Fruit fly (Drosophila melanogaster): ENCODE measurements around the gene jvl.
A peak's percentile ranks its signal among the peaks of the same experiment; 100 is the strongest.

The jvl gene

DNA sequence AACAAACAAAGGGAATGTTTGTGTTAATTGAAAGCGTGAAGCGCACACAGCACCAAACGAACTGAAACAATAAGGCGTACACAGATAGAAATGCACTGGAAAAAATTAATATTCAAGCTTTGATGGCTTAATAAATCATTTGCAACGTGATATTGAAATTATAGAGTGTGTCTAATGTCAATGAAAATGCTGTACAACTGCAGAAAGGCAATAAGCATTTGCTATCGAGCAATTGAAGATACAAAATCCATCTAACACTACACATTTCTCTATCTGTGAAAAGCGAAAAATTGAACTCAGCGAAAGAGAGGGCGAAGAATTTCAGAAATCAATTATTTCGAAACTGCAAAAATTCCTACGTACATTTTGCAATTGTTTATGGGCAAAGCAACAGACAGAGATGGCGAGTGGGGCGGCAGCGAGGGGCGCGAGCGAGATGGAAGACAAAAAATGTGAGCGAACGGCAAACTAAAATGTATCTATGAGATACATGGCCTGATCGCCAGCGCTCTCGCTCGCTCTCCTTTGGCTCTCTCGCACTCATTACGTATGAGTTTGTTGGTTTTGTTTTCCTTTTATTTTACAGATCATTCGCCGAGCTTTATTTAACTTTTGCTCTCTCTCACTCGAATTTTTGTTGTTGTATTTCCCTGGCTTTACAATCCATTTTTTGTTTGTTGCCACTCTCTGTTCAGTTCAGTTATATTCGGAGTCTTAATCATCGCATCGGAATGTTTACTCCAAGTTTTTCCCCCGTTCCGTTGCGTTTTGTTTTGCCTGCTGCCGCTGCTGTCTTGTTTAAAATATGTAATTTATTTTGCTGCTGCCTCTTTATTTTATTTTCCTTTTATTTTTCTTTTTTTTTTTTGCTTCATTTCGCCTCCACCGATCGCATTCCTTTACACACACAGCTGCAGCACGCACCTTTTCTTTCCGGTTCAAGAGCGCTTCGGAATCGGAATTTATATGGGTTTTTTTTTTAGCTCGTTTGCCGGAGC lies 19.1 kb upstream of the jvl start (continued):
- TF ChIP-seq CG14667 (GFP tag; IDR thresholded peaks at IDR 0.05): peak; percentile 52; the same call in 1 of the 2 replicates
- TF ChIP-seq CG10321 (GFP tag; IDR thresholded peaks at IDR 0.05): 0 out of 2 replicates have a peak, but pooled peaks have one; percentile 10
- TF ChIP-seq PHDP (tag; optimal IDR thresholded peaks at IDR 0.05): peak; percentile 70
- TF ChIP-seq CG10267 (tag; optimal IDR thresholded peaks at IDR 0.05): peak; percentile 37
- TF ChIP-seq CG3838 (GFP tag; optimal IDR thresholded peaks at IDR 0.05): peak; percentile 80
- peak; percentile 58 for TF ChIP-seq CG10654 (GFP tag; optimal IDR thresholded peaks at IDR 0.05)
- TF ChIP-seq ro (GFP tag; IDR thresholded peaks at IDR 0.05): no peak
- peak; percentile 76 for TF ChIP-seq chn (GFP tag; optimal IDR thresholded peaks at IDR 0.05)
- peak; percentile 30 for TF ChIP-seq Nf-YB (GFP tag; optimal IDR thresholded peaks at IDR 0.05)
- peak; percentile 74 for TF ChIP-seq btn (GFP tag; optimal IDR thresholded peaks at IDR 0.05)
- peak in 1 of 3 experiments; percentile 50 for TF ChIP-seq lola (GFP tag; optimal IDR thresholded peaks at IDR 0.05)
- 0 out of 3 replicates have a peak, but pooled peaks have one; percentile 16 for TF ChIP-seq CG6175 (GFP tag; IDR thresholded peaks at IDR 0.05)
- TF ChIP-seq Dfd (GFP tag; optimal IDR thresholded peaks at IDR 0.05): no peak
- TF ChIP-seq Bdp1 (GFP tag; optimal IDR thresholded peaks at IDR 0.05): peak; percentile 56
- TF ChIP-seq Six4 (GFP tag; optimal IDR thresholded peaks at IDR 0.05): peak; percentile 29
- peak; percentile 32 for TF ChIP-seq CG2202 (tag; optimal IDR thresholded peaks at IDR 0.05)
- peak; percentile 45 for TF ChIP-seq CG13296 (GFP tag; optimal IDR thresholded peaks at IDR 0.05)
- TF ChIP-seq lmd (GFP tag; IDR thresholded peaks at IDR 0.05): peak; percentile 66
- TF ChIP-seq CG5953 (GFP tag; IDR thresholded peaks at IDR 0.05): no peak
- peak; percentile 73 for TF ChIP-seq Dad (GFP tag; optimal IDR thresholded peaks at IDR 0.05)
- no peak for TF ChIP-seq CG11560 (tag; IDR thresholded peaks at IDR 0.05)
- peak; percentile 22 for TF ChIP-seq CG12744 (GFP tag; optimal IDR thresholded peaks at IDR 0.05)
- no peak for TF ChIP-seq gcm2 (GFP tag; optimal IDR thresholded peaks at IDR 0.05)
- no peak for TF ChIP-seq CG34224 (GFP tag; IDR thresholded peaks at IDR 0.05; ENCODE audit: partially characterized antibody)
- no peak for TF ChIP-seq pzg (GFP tag; optimal IDR thresholded peaks at IDR 0.05)
- TF ChIP-seq CG32772 (GFP tag; IDR thresholded peaks at IDR 0.05): peak; percentile 76
- TF ChIP-seq zfh2 (GFP tag; optimal IDR thresholded peaks at IDR 0.05): peak; percentile 43
- peak; percentile 48; the same call in 1 of the 2 replicates for TF ChIP-seq CG9932 (GFP tag; IDR thresholded peaks at IDR 0.05)
- 0 out of 2 replicates have a peak, but pooled peaks have one; percentile 20 for TF ChIP-seq ssp (GFP tag; IDR thresholded peaks at IDR 0.05)
- no peak for TF ChIP-seq YL-1 (GFP tag; optimal IDR thresholded peaks at IDR 0.05)
- peak; percentile 35 for TF ChIP-seq CG18619 (GFP tag; optimal IDR thresholded peaks at IDR 0.05)
- no peak for TF ChIP-seq CG5180 (GFP tag; optimal IDR thresholded peaks at IDR 0.05)
- no peak for TF ChIP-seq kah (GFP tag; optimal IDR thresholded peaks at IDR 0.05)
- TF ChIP-seq CG31365 (tag; optimal IDR thresholded peaks at IDR 0.05): no peak
- peak; percentile 24; the same call in 1 of the 2 replicates for TF ChIP-seq chm (GFP tag; IDR thresholded peaks at IDR 0.05)
- peak; percentile 3 for TF ChIP-seq cato (GFP tag; optimal IDR thresholded peaks at IDR 0.05; ENCODE audit: borderline replicate concordance)
- peak; percentile 26 for TF ChIP-seq CG10147 (GFP tag; optimal IDR thresholded peaks at IDR 0.05)
- TF ChIP-seq bowl (GFP tag; IDR thresholded peaks at IDR 0.05): peak; percentile 66; the same call in 1 of the 2 replicates
- TF ChIP-seq fd96Cb (tag; optimal IDR thresholded peaks at IDR 0.05): peak; percentile 68
- peak; percentile 49; the same call in 1 of the 2 replicates for TF ChIP-seq toy (GFP tag; IDR thresholded peaks at IDR 0.05)
- TF ChIP-seq dysf (GFP tag; IDR thresholded peaks at IDR 0.05): peak; percentile 79
- peak; percentile 16 for TF ChIP-seq emc (GFP tag; optimal IDR thresholded peaks at IDR 0.05)
- peak; percentile 61 for TF ChIP-seq Blimp-1 (GFP tag; optimal IDR thresholded peaks at IDR 0.05)
- TF ChIP-seq dmrt11E (tag; optimal IDR thresholded peaks at IDR 0.05): peak; percentile 56
- TF ChIP-seq oc (tag; optimal IDR thresholded peaks at IDR 0.05): no peak
- peak; percentile 50 for TF ChIP-seq en (GFP tag; optimal IDR thresholded peaks at IDR 0.05)
- no peak for TF ChIP-seq zen2 (GFP tag; IDR thresholded peaks at IDR 0.05; ENCODE audit: partially characterized antibody)

Data from whole organism, embryonic.